Worm (Caenorhabditis elegans) whole organism, L1 larva: ENCODE results near the gene C56G2.4.

Source experiments
- aha-1 ChIP-seq: fragments of 150-350 bp; optimal IDR thresholded peaks from 2 replicates; lab custom pipeline; 2014; ENCODE audit warnings: missing biosample characterization, missing genetic modification characterization
- aly-2 ChIP-seq: fragments of 150-350 bp; optimal IDR thresholded peaks from 2 replicates; lab custom pipeline; 2014; ENCODE audit warnings: missing biosample characterization, missing genetic modification characterization
- ama-1 ChIP-seq: fragments of 150-350 bp; optimal IDR thresholded peaks from 2 replicates; lab custom pipeline; 2014
- ceh-63 ChIP-seq: fragments of 200-800 bp; sonication (Bioruptor generic); optimal IDR thresholded peaks from 2 replicates; lab custom pipeline; 2018; ENCODE audit warnings: mild to moderate bottlenecking, missing genetic modification characterization, missing compliant biosample characterization
- ceh-8 ChIP-seq: fragments of 200-800 bp; sonication (Bioruptor generic); optimal IDR thresholded peaks from 2 replicates; lab custom pipeline; 2018; ENCODE audit warnings: mild to moderate bottlenecking, missing genetic modification characterization, moderate library complexity, missing compliant biosample characterization
- ceh-88 ChIP-seq: fragments of 200-800 bp; sonication (Bioruptor generic); IDR thresholded peaks from 2 replicates; pipeline ENCODE4 v1.3.6; 2022; ENCODE audit warnings: missing genetic modification characterization, missing compliant biosample characterization
- ceh-90 ChIP-seq: sonication (generic microtip); optimal IDR thresholded peaks from 2 replicates; lab custom pipeline; 2016; ENCODE audit warnings: missing genetic modification characterization, missing compliant biosample characterization
- dpl-1 ChIP-seq, 3 experiments: fragments of 150-350 bp in 2 of 3; sonication (generic microtip) in 1 of 3; optimal IDR thresholded peaks; 2 replicates each; lab custom pipeline; 2014 to 2017; ENCODE audit warnings: missing biosample characterization in 3 of 3, missing genetic modification characterization in 3 of 3, missing genetic modification reagents in 3 of 3
- dsc-1 ChIP-seq: sonication (generic microtip); optimal IDR thresholded peaks from 2 replicates; lab custom pipeline; 2016; ENCODE audit warnings: mild to moderate bottlenecking, missing genetic modification characterization, missing compliant biosample characterization
- efl-1 ChIP-seq, 4 experiments: fragments of 150-350 bp; optimal IDR thresholded peaks in 3 of 4; peaks in 1 of 4; 1 replicate in 1 of 4; 2 replicates in 3 of 4; lab custom pipeline; 2014; ENCODE audit warnings: missing biosample characterization in 2 of 4, missing genetic modification characterization in 2 of 4, missing genetic modification reagents in 2 of 4
- efl-3 ChIP-seq: fragments of 200-800 bp; sonication (Bioruptor generic); optimal IDR thresholded peaks from 2 replicates; lab custom pipeline; 2018; ENCODE audit warnings: mild to moderate bottlenecking, missing genetic modification characterization, missing compliant biosample characterization
- ets-5 ChIP-seq: fragments of 200-800 bp; sonication (Bioruptor generic); IDR thresholded peaks from 2 replicates; pipeline ENCODE4 v1.3.6; 2022; ENCODE audit warnings: missing genetic modification characterization, missing compliant biosample characterization
- fos-1 ChIP-seq: fragments of 150-350 bp; optimal IDR thresholded peaks from 2 replicates; lab custom pipeline; 2014; ENCODE audit warnings: missing biosample characterization, missing genetic modification characterization
- hpl-2 ChIP-seq: fragments of 150-350 bp; optimal IDR thresholded peaks from 2 replicates; lab custom pipeline; 2014; ENCODE audit warnings: missing biosample characterization, missing genetic modification reagents, missing genetic modification characterization
- irx-1 ChIP-seq: sonication (generic microtip); optimal IDR thresholded peaks from 2 replicates; lab custom pipeline; 2016; ENCODE audit warnings: missing genetic modification characterization, missing compliant biosample characterization
- isw-1 ChIP-seq: fragments of 200-800 bp; sonication (Bioruptor generic); IDR thresholded peaks from 2 replicates; pipeline ENCODE4 v1.3.6; 2022; ENCODE audit warnings: missing genetic modification characterization, missing compliant biosample characterization
- lin-13 ChIP-seq: fragments of 150-350 bp; optimal IDR thresholded peaks from 2 replicates; lab custom pipeline; 2014; ENCODE audit warnings: missing biosample characterization, missing genetic modification reagents, missing genetic modification characterization
- lin-14 ChIP-seq: fragments of 200-800 bp; sonication (Bioruptor generic); optimal IDR thresholded peaks from 2 replicates; lab custom pipeline; 2018; ENCODE audit warnings: mild to moderate bottlenecking, missing genetic modification characterization, moderate library complexity, missing compliant biosample characterization
- lin-15B ChIP-seq: fragments of 150-350 bp; sonication (generic microtip); optimal IDR thresholded peaks from 3 replicates; lab custom pipeline; 2014; ENCODE audit warnings: missing biosample characterization, missing genetic modification characterization
- lir-3 ChIP-seq: sonication (generic microtip); optimal IDR thresholded peaks from 2 replicates; lab custom pipeline; 2016; ENCODE audit warnings: mild to moderate bottlenecking, missing genetic modification characterization, moderate library complexity, missing compliant biosample characterization; ENCODE audit not compliant: poor library complexity
- lsy-2 ChIP-seq, 2 experiments: fragments of 150-350 bp; optimal IDR thresholded peaks; 2 replicates each; lab custom pipeline; 2014; ENCODE audit warnings: missing biosample characterization in 2 of 2, missing genetic modification characterization in 2 of 2
- mdl-1 ChIP-seq, 2 experiments: fragments of 150-350 bp; optimal IDR thresholded peaks; 2 replicates each; lab custom pipeline; 2014 to 2017; ENCODE audit warnings: missing biosample characterization in 2 of 2, missing genetic modification characterization in 2 of 2, inconsistent platforms in 1 of 2
- mep-1 ChIP-seq: fragments of 150-350 bp; optimal IDR thresholded peaks from 2 replicates; lab custom pipeline; 2014; ENCODE audit warnings: missing biosample characterization, missing genetic modification characterization
- nhr-11 ChIP-seq: fragments of 150-350 bp; optimal IDR thresholded peaks from 2 replicates; lab custom pipeline; 2014; ENCODE audit warnings: missing biosample characterization, missing genetic modification characterization
- nhr-20 ChIP-seq: sonication (generic microtip); optimal IDR thresholded peaks from 2 replicates; lab custom pipeline; 2016; ENCODE audit warnings: mild to moderate bottlenecking, missing genetic modification characterization, missing compliant biosample characterization
- nhr-237 ChIP-seq: fragments of 150-350 bp; optimal IDR thresholded peaks from 2 replicates; lab custom pipeline; 2014; ENCODE audit warnings: missing biosample characterization, missing genetic modification characterization
- nhr-47 ChIP-seq: sonication (generic microtip); optimal IDR thresholded peaks from 2 replicates; lab custom pipeline; 2016; ENCODE audit warnings: mild to moderate bottlenecking, missing genetic modification characterization, moderate library complexity, missing compliant biosample characterization
- nhr-71 ChIP-seq: sonication (generic microtip); optimal IDR thresholded peaks from 2 replicates; lab custom pipeline; 2016; ENCODE audit warnings: mild to moderate bottlenecking, missing genetic modification characterization, moderate library complexity, missing compliant biosample characterization
- nhr-77 ChIP-seq: fragments of 150-350 bp; optimal IDR thresholded peaks from 2 replicates; lab custom pipeline; 2014; ENCODE audit warnings: missing biosample characterization, missing genetic modification characterization
- nhr-84 ChIP-seq: sonication (generic microtip); optimal IDR thresholded peaks from 2 replicates; lab custom pipeline; 2017; ENCODE audit warnings: missing biosample characterization, missing genetic modification characterization
- nhr-85 ChIP-seq: sonication (generic microtip); peaks from one replicate; lab custom pipeline; 2016; ENCODE audit warnings: missing genetic modification characterization, inconsistent platforms, missing compliant biosample characterization
- nhr-90 ChIP-seq: sonication (generic microtip); optimal IDR thresholded peaks from 2 replicates; lab custom pipeline; 2016; ENCODE audit warnings: mild to moderate bottlenecking, missing genetic modification characterization, missing compliant biosample characterization; ENCODE audit not compliant: poor library complexity
- pag-3 ChIP-seq: sonication (generic microtip); optimal IDR thresholded peaks from 2 replicates; lab custom pipeline; 2017; ENCODE audit warnings: missing genetic modification characterization, mild to moderate bottlenecking, missing compliant biosample characterization, antibody characterized with exemption, borderline replicate concordance; ENCODE audit not compliant: insufficient read depth
- pqm-1 ChIP-seq: sonication (generic microtip); optimal IDR thresholded peaks from 3 replicates; lab custom pipeline; 2017; ENCODE audit warnings: missing biosample characterization, missing genetic modification characterization
- rnt-1 ChIP-seq: sonication (generic microtip); optimal IDR thresholded peaks from 2 replicates; lab custom pipeline; 2016; ENCODE audit warnings: mild to moderate bottlenecking, missing genetic modification characterization, moderate library complexity, missing compliant biosample characterization
- skn-1 ChIP-seq: fragments of 150-350 bp; optimal IDR thresholded peaks from 2 replicates; lab custom pipeline; 2014; ENCODE audit warnings: missing biosample characterization, missing genetic modification characterization
- snpc-4 ChIP-seq: fragments of 150-350 bp; optimal IDR thresholded peaks from 2 replicates; lab custom pipeline; 2014; ENCODE audit warnings: missing biosample characterization, missing genetic modification characterization
- snu-23 ChIP-seq: sonication (generic microtip); optimal IDR thresholded peaks from 2 replicates; lab custom pipeline; 2016; ENCODE audit warnings: missing genetic modification characterization, missing compliant biosample characterization
- sox-4 ChIP-seq: sonication (generic microtip); optimal IDR thresholded peaks from 2 replicates; lab custom pipeline; 2016; ENCODE audit warnings: missing genetic modification characterization, missing compliant biosample characterization
- unc-130 ChIP-seq: fragments of 150-350 bp; optimal IDR thresholded peaks from 2 replicates; lab custom pipeline; 2017; ENCODE audit warnings: missing biosample characterization, missing genetic modification characterization, inconsistent platforms
- unc-86 ChIP-seq: sonication (generic microtip); optimal IDR thresholded peaks from 2 replicates; lab custom pipeline; 2016; ENCODE audit warnings: missing genetic modification characterization, missing compliant biosample characterization
- xbp-1 ChIP-seq: sonication (generic microtip); optimal IDR thresholded peaks from 2 replicates; lab custom pipeline; 2016; ENCODE audit warnings: missing genetic modification characterization, missing compliant biosample characterization
- zag-1 ChIP-seq: fragments of 150-350 bp; optimal IDR thresholded peaks from 2 replicates; lab custom pipeline; 2014; ENCODE audit warnings: missing biosample characterization, missing genetic modification characterization
- zip-4 ChIP-seq: fragments of 200-800 bp; sonication (Bioruptor generic); optimal IDR thresholded peaks from 2 replicates; lab custom pipeline; 2018; ENCODE audit warnings: mild to moderate bottlenecking, missing genetic modification characterization, moderate library complexity, missing compliant biosample characterization
- ztf-4 ChIP-seq: fragments of 150-350 bp; optimal IDR thresholded peaks from 2 replicates; lab custom pipeline; 2014; ENCODE audit warnings: missing biosample characterization, missing genetic modification characterization

C56G2.4 gene

DNA sequence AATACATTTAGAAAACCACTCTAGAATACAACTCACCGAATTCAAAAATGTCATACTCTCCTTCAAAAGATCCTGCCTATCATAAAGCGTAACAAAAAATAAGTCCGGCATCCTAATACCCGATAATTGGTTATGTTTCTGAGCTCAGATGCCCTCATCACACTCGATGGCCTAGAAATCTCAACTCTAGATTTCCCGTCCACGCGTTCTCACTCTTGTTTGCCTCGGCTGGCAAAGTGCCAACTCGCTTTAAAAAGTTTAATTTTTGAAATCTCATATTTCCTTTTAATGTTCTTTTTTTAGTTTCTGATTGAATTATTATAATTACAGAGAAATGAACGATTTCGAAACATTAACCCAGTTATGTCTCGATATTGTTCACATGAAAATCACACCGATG is 36.2 kb downstream of the C56G2.4 start, which contains the start of the genes C56G2.15 and thoc-2 (continued):
- no peak for TF ChIP-seq ceh-88
- TF ChIP-seq aha-1 (tag; lab: Kevin White, UChicago): no peak
- peak; percentile 64 for TF ChIP-seq nhr-85 (tag; lab: Kevin White, UChicago)
- TF ChIP-seq isw-1 (GFP tag; lab: Robert Waterston, UW): no peak
- no peak for TF ChIP-seq zip-4 (GFP tag; lab: Kevin White, UChicago)
- no peak for TF ChIP-seq dsc-1 (tag; lab: Kevin White, UChicago)
- TF ChIP-seq efl-1 (optimal IDR thresholded peaks at IDR 0.05; lab: Kevin White, UChicago): peak in 1 of 2 experiments; percentile 0
- peak; percentile 3 to 80 for TF ChIP-seq efl-1 (GFP tag; optimal IDR thresholded peaks at IDR 0.05 in 1 of 2; lab: Kevin White, UChicago)
- TF ChIP-seq nhr-90 (tag; lab: Kevin White, UChicago): no peak
- peak; percentile 41 for TF ChIP-seq lin-14 (GFP tag; lab: Kevin White, UChicago)
- no peak for TF ChIP-seq pag-3 (tag; lab: Kevin White, UChicago)

DNA sequence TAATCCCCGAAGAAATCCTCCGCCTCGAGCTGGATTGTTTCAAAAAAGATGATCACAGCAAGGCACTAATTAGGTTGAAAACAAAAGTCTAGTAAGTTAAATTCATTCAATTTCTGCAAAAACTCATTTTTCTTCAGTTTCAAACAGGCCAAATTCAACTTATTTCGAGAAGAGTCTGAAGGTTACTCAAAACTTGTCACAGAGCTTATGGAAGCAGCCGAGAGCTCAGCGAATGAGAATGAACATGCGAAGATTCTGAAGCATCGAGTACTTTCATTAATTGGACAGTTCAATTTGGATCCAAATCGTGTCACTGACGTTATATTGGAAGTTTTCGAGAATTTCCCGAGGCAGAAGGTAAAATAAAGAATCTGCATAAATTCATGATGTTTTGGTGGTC is 37.0 kb downstream of the C56G2.4 start:
- TF ChIP-seq ceh-63 (GFP tag; lab: Kevin White, UChicago) (no peak), hpl-2 (GFP tag; lab: Kevin White, UChicago) (no peak), efl-3 (no peak), ztf-4 (no peak), dsc-1 (tag; lab: Kevin White, UChicago) (no peak), sox-4 (no peak), zag-1 (tag; lab: Kevin White, UChicago) (no peak), irx-1 (tag; lab: Kevin White, UChicago) (no peak), lir-3 (tag; lab: Kevin White, UChicago) (no peak), ceh-90 (no peak), unc-130 (tag; lab: Kevin White, UChicago) (no peak), snu-23 (GFP tag; lab: Kevin White, UChicago) (no peak), lin-15B (tag; lab: Kevin White, UChicago) (no peak), nhr-84 (tag; lab: Kevin White, UChicago) (no peak), nhr-85 (tag; lab: Kevin White, UChicago) (no peak), nhr-237 (tag; lab: Kevin White, UChicago) (no peak), snpc-4 (no peak), ceh-8 (GFP tag; lab: Kevin White, UChicago) (no peak)

DNA sequence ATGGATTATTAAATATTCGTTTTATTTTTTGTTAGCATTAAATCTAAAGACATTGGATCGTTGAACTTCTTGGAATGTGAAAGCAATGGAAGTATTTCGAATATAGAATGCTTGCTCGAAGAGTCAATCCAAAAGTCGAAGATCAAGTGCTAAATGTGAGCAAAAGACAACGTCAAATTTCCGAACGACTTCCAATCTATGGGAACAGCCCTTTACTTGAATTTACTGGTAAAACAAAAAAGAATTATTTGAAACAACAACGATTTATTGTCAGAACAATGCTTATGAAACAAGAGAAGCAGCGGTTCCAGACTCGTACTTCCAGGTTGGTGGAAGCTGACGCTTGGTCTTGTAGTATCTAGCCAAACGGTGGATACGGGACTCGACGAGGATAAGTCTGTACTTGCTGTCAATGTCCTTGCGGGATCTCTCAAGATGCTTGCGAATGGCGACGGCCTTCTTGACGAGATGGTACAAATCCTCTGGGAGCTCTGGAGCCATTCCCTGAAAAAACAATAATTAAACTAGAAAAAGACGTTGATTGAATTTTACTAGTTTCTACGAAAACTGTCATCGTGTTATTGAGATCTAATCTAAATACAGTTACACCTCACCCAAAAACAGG is 42.4 kb downstream of the C56G2.4 start:
- TF ChIP-seq nhr-85 (tag; lab: Kevin White, UChicago) (peak; percentile 42), fos-1 (tag; lab: Kevin White, UChicago) (peak; percentile 8), ama-1 (lab: Kevin White, UChicago) (no peak), lsy-2 (tag; optimal IDR thresholded peaks at IDR 0.05; lab: Kevin White, UChicago) (peak in 1 of 2 experiments; percentile 71), xbp-1 (no peak), efl-1 (optimal IDR thresholded peaks at IDR 0.05; lab: Kevin White, UChicago) (no peak), efl-1 (GFP tag; optimal IDR thresholded peaks at IDR 0.05 in 1 of 2; lab: Kevin White, UChicago) (peak in 1 of 2 experiments; percentile 85), aly-2 (tag; lab: Kevin White, UChicago) (peak; percentile 42), nhr-77 (tag; lab: Kevin White, UChicago) (peak; percentile 0)

DNA sequence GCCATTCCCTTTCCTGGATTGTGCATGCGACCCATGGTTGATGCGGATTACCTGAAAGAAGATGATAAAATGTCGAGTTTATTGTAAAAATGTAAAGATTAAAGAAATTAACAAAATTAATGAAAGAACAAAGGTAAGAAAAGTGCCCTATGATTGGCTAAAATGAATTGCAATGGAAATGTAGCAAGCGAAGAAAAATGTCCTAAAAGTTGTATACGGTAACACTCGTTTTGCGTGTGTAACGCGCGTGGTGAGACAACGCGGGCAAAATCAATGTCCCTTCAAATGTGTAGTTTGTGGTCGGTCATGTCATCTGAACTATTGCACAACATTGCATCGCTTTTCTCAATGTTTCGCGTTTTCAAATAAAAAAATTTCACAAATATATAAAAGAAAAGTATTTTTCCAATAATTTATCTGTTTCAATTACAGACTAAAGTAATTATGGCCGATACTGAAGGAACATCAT is 43.4 kb downstream of the C56G2.4 start, which contains the start of the genes rps-13 and nfx-1:
Gene rps-13 (minus strand): TSS at position 51 of the 469 bp plus-strand sequence.
Gene nfx-1 (plus strand): TSS at position 433 of the 469 bp plus-strand sequence.
- TF ChIP-seq lin-14 (GFP tag; lab: Kevin White, UChicago): peak; percentile 75
- peak; percentile 86 for TF ChIP-seq lin-13 (GFP tag; lab: Kevin White, UChicago)
- TF ChIP-seq mep-1 (tag; lab: Kevin White, UChicago): peak; percentile 78
- TF ChIP-seq dpl-1 (GFP tag; optimal IDR thresholded peaks at IDR 0.05; lab: Kevin White, UChicago): peak; percentile 70 to 82 (median 77)
- peak; percentile 80 for TF ChIP-seq fos-1 (tag; lab: Kevin White, UChicago)
- TF ChIP-seq nhr-20 (tag; lab: Kevin White, UChicago): peak; percentile 86
- TF ChIP-seq pqm-1 (tag; lab: Kevin White, UChicago): peak; percentile 6
- no peak for TF ChIP-seq nhr-237 (tag; lab: Kevin White, UChicago)
- no peak; the same call in 1 of the 2 replicates for TF ChIP-seq ceh-88
- TF ChIP-seq ama-1 (lab: Kevin White, UChicago): peak; percentile 46
- peak; percentile 87 for TF ChIP-seq snu-23 (GFP tag; lab: Kevin White, UChicago)
- peak; percentile 58 for TF ChIP-seq unc-86 (tag; lab: Kevin White, UChicago)
- TF ChIP-seq xbp-1: peak; percentile 71
- TF ChIP-seq ceh-8 (GFP tag; lab: Kevin White, UChicago): no peak
- peak; percentile 92 for TF ChIP-seq skn-1 (tag; lab: Kevin White, UChicago)
- peak; percentile 53 for TF ChIP-seq nhr-11 (tag; lab: Kevin White, UChicago)
- TF ChIP-seq mdl-1 (tag; optimal IDR thresholded peaks at IDR 0.05; lab: Kevin White, UChicago): peak in 1 of 2 experiments; percentile 85
- peak; percentile 86 for TF ChIP-seq rnt-1 (tag; lab: Kevin White, UChicago)
- TF ChIP-seq nhr-71 (tag; lab: Kevin White, UChicago): peak; percentile 87
- TF ChIP-seq nhr-47: peak; percentile 81
- TF ChIP-seq ets-5 (GFP tag; lab: Robert Waterston, UW): no peak
